Fruit fly (Drosophila melanogaster) whole organism, prepupa: ENCODE data around the gene Rab9.

Experiments used
- CG10631 ChIP-seq: fragments of 200-800 bp; sonication (Bioruptor generic); optimal IDR thresholded peaks from 2 replicates; lab custom pipeline; 2016; ENCODE audit warnings: missing biosample characterization, missing genetic modification characterization
- CG10669 ChIP-seq: fragments of 200-800 bp; sonication (Bioruptor generic); optimal IDR thresholded peaks from 3 replicates; lab custom pipeline; 2018; ENCODE audit warnings: missing biosample characterization, mild to moderate bottlenecking, missing genetic modification characterization, moderate library complexity
- CG11294 ChIP-seq: fragments of 200-800 bp; sonication (Bioruptor generic); IDR thresholded peaks from 2 replicates; pipeline ENCODE4 v1.3.6; 2022; ENCODE audit warnings: missing biosample characterization, missing genetic modification characterization
- CG11762 ChIP-seq: fragments of 200-800 bp; sonication (Bioruptor generic); optimal IDR thresholded peaks from 3 replicates; lab custom pipeline; 2016; ENCODE audit warnings: missing biosample characterization, missing genetic modification characterization; ENCODE audit not compliant: insufficient read depth
- CG11902 ChIP-seq: fragments of 200-800 bp; sonication (Bioruptor generic); optimal IDR thresholded peaks from 3 replicates; lab custom pipeline; 2016; ENCODE audit warnings: missing biosample characterization, missing genetic modification characterization
- CG15336 ChIP-seq: fragments of 200-800 bp; sonication (Bioruptor generic); IDR thresholded peaks from 2 replicates; pipeline ENCODE4 v1.3.6; 2022; ENCODE audit warnings: missing biosample characterization, missing genetic modification characterization
- CG1621 ChIP-seq: fragments of 200-800 bp; sonication (Bioruptor generic); optimal IDR thresholded peaks from 3 replicates; lab custom pipeline; 2018; ENCODE audit warnings: missing biosample characterization, mild to moderate bottlenecking, missing genetic modification characterization
- CG3032 ChIP-seq: fragments of 200-800 bp; optimal IDR thresholded peaks from 2 replicates; lab custom pipeline; 2019; ENCODE audit warnings: missing biosample characterization, mild to moderate bottlenecking, missing genetic modification characterization, moderate library complexity
- CG31627 ChIP-seq: fragments of 200-800 bp; sonication (Bioruptor generic); optimal IDR thresholded peaks from 3 replicates; lab custom pipeline; 2016; ENCODE audit warnings: missing biosample characterization, missing genetic modification characterization
- CG32006 ChIP-seq: fragments of 200-800 bp; sonication (Bioruptor generic); optimal IDR thresholded peaks from 3 replicates; lab custom pipeline; 2017; ENCODE audit warnings: missing biosample characterization, mild to moderate bottlenecking, missing genetic modification characterization
- CG34406 ChIP-seq: fragments of 200-800 bp; sonication (Bioruptor generic); optimal IDR thresholded peaks from 3 replicates; lab custom pipeline; 2016; ENCODE audit warnings: missing biosample characterization, missing genetic modification characterization
- CG3919 ChIP-seq: fragments of 200-800 bp; sonication (Bioruptor generic); optimal IDR thresholded peaks from 3 replicates; lab custom pipeline; 2016; ENCODE audit warnings: missing biosample characterization, missing genetic modification characterization
- CG4318 ChIP-seq: fragments of 200-800 bp; sonication (Bioruptor generic); optimal IDR thresholded peaks from 3 replicates; lab custom pipeline; 2017; ENCODE audit warnings: missing biosample characterization, mild to moderate bottlenecking, missing genetic modification characterization
- CG6276 ChIP-seq: fragments of 200-800 bp; sonication (Bioruptor generic); optimal IDR thresholded peaks from 2 replicates; lab custom pipeline; 2017; ENCODE audit warnings: missing biosample characterization, mild to moderate bottlenecking, missing genetic modification characterization
- CG6792 ChIP-seq: fragments of 200-800 bp; sonication (Bioruptor generic); optimal IDR thresholded peaks from 3 replicates; lab custom pipeline; 2016; ENCODE audit warnings: missing biosample characterization, missing genetic modification characterization
- CG6854 ChIP-seq: fragments of 200-800 bp; sonication (Bioruptor generic); optimal IDR thresholded peaks from 2 replicates; lab custom pipeline; 2017; ENCODE audit warnings: missing biosample characterization, mild to moderate bottlenecking, missing genetic modification characterization
- CG7368 ChIP-seq: fragments of 200-800 bp; sonication (Bioruptor generic); optimal IDR thresholded peaks from 3 replicates; lab custom pipeline; 2016; ENCODE audit warnings: missing biosample characterization, missing genetic modification characterization
- CG8119 ChIP-seq: fragments of 200-800 bp; sonication (Bioruptor generic); IDR thresholded peaks from 3 replicates; pipeline ENCODE4 v1.3.6; 2022; ENCODE audit warnings: missing biosample characterization, missing genetic modification characterization
- CG8319 ChIP-seq: fragments of 200-800 bp; sonication (Bioruptor generic); optimal IDR thresholded peaks from 3 replicates; lab custom pipeline; 2016; ENCODE audit warnings: missing biosample characterization, missing genetic modification characterization
- CG8632 ChIP-seq: fragments of 200-800 bp; sonication (Bioruptor generic); optimal IDR thresholded peaks from 3 replicates; lab custom pipeline; 2016; ENCODE audit warnings: missing biosample characterization, missing genetic modification characterization
- CG9139 ChIP-seq: fragments of 200-800 bp; sonication (Bioruptor generic); optimal IDR thresholded peaks from 3 replicates; lab custom pipeline; 2017; ENCODE audit warnings: missing biosample characterization, mild to moderate bottlenecking, missing genetic modification characterization
- Eip75B ChIP-seq: fragments of 200-800 bp; sonication (Bioruptor generic); optimal IDR thresholded peaks from 3 replicates; lab custom pipeline; 2016; ENCODE audit warnings: missing biosample characterization, missing genetic modification characterization
- Eip78C ChIP-seq: fragments of 200-800 bp; sonication (Bioruptor generic); peaks from one replicate; lab custom pipeline; 2016; ENCODE audit warnings: missing biosample characterization, missing genetic modification characterization
- Eip93F ChIP-seq: fragments of 200-800 bp; sonication (Bioruptor generic); optimal IDR thresholded peaks from 2 replicates; lab custom pipeline; 2016; ENCODE audit warnings: missing biosample characterization, mild to moderate bottlenecking, missing genetic modification characterization
- Ets96B ChIP-seq: fragments of 200-800 bp; optimal IDR thresholded peaks from 2 replicates; lab custom pipeline; 2019; ENCODE audit warnings: missing biosample characterization, mild to moderate bottlenecking, missing genetic modification characterization, moderate library complexity
- Gug ChIP-seq: fragments of 200-800 bp; sonication (Bioruptor generic); IDR thresholded peaks from 2 replicates; pipeline ENCODE4 v1.3.6; 2022; ENCODE audit warnings: missing biosample characterization, missing genetic modification characterization
- Hr38 ChIP-seq: sonication (Bioruptor generic); optimal IDR thresholded peaks from 2 replicates; lab custom pipeline; 2016; ENCODE audit warnings: missing biosample characterization, missing genetic modification characterization
- Hr39 ChIP-seq: fragments of 200-800 bp; sonication (Bioruptor generic); optimal IDR thresholded peaks from 2 replicates; lab custom pipeline; 2016; ENCODE audit warnings: missing biosample characterization, missing genetic modification characterization
- Lpt ChIP-seq: fragments of 200-800 bp; sonication (Bioruptor generic); optimal IDR thresholded peaks from 3 replicates; lab custom pipeline; 2016; ENCODE audit warnings: missing biosample characterization, missing genetic modification characterization
- Met ChIP-seq: fragments of 200-800 bp; sonication (Bioruptor generic); optimal IDR thresholded peaks from 3 replicates; lab custom pipeline; 2016; ENCODE audit warnings: missing biosample characterization, missing genetic modification characterization
- OdsH ChIP-seq: fragments of 200-800 bp; sonication (Bioruptor generic); optimal IDR thresholded peaks from 3 replicates; lab custom pipeline; 2016; ENCODE audit warnings: missing biosample characterization, missing genetic modification characterization
- Smox ChIP-seq: fragments of 200-800 bp; sonication (Bioruptor generic); optimal IDR thresholded peaks from 3 replicates; lab custom pipeline; 2016; ENCODE audit warnings: missing biosample characterization, missing genetic modification characterization
- Sox102F ChIP-seq: fragments of 200-800 bp; sonication (Bioruptor generic); optimal IDR thresholded peaks from 2 replicates; lab custom pipeline; 2016; ENCODE audit warnings: missing biosample characterization, mild to moderate bottlenecking, missing genetic modification characterization
- Sox14 ChIP-seq: fragments of 200-800 bp; sonication (Bioruptor generic); optimal IDR thresholded peaks from 3 replicates; lab custom pipeline; 2016; ENCODE audit warnings: missing biosample characterization, missing genetic modification characterization
- Sox15 ChIP-seq: fragments of 200-800 bp; sonication (Bioruptor generic); optimal IDR thresholded peaks from 3 replicates; lab custom pipeline; 2016; ENCODE audit warnings: missing biosample characterization, missing genetic modification characterization
- acj6 ChIP-seq: fragments of 200-800 bp; sonication (Bioruptor generic); optimal IDR thresholded peaks from 3 replicates; lab custom pipeline; 2016; ENCODE audit warnings: missing biosample characterization, missing genetic modification characterization
- esn ChIP-seq: fragments of 200-800 bp; sonication (Bioruptor generic); optimal IDR thresholded peaks from 2 replicates; lab custom pipeline; 2016; ENCODE audit warnings: missing biosample characterization, mild to moderate bottlenecking, missing genetic modification characterization, moderate library complexity
- fd85E ChIP-seq: fragments of 200-800 bp; sonication (Bioruptor generic); optimal IDR thresholded peaks from 3 replicates; lab custom pipeline; 2016; ENCODE audit warnings: missing biosample characterization, missing genetic modification characterization
- fkh ChIP-seq: fragments of 200-800 bp; sonication (Bioruptor generic); optimal IDR thresholded peaks from 3 replicates; lab custom pipeline; 2017; ENCODE audit warnings: missing biosample characterization, mild to moderate bottlenecking, missing genetic modification characterization, moderate library complexity
- lz ChIP-seq: fragments of 200-800 bp; sonication (Bioruptor generic); optimal IDR thresholded peaks from 3 replicates; lab custom pipeline; 2016; ENCODE audit warnings: missing biosample characterization, missing genetic modification characterization
- net ChIP-seq: fragments of 200-800 bp; sonication (Bioruptor generic); optimal IDR thresholded peaks from 3 replicates; lab custom pipeline; 2016; ENCODE audit warnings: missing biosample characterization, missing genetic modification characterization
- pdm3 ChIP-seq: fragments of 200-800 bp; sonication (Bioruptor generic); optimal IDR thresholded peaks from 3 replicates; lab custom pipeline; 2016; ENCODE audit warnings: missing biosample characterization, missing genetic modification characterization
- ss ChIP-seq, 2 experiments: fragments of 200-800 bp; sonication (Bioruptor generic); optimal IDR thresholded peaks; 2 replicates in 1 of 2; 3 replicates in 1 of 2; lab custom pipeline; 2017 to 2018; ENCODE audit warnings: mild to moderate bottlenecking in 2 of 2, missing biosample characterization in 2 of 2, missing genetic modification characterization in 2 of 2, moderate library complexity in 1 of 2
- svp ChIP-seq: fragments of 200-800 bp; sonication (Bioruptor generic); peaks from one replicate; lab custom pipeline; 2016; ENCODE audit warnings: missing biosample characterization, missing genetic modification characterization
- topi ChIP-seq: fragments of 200-800 bp; sonication (Bioruptor generic); optimal IDR thresholded peaks from 3 replicates; lab custom pipeline; 2016; ENCODE audit warnings: missing biosample characterization, missing genetic modification characterization

Rab9 gene

dm6 chr2L:19397617-19398316 lies 34.6 kb upstream of the Rab9 start (continued):
- TF ChIP-seq CG6276 (GFP tag; lab: Kevin White, UChicago) (no peak), Hr39 (GFP tag; lab: Kevin White, UChicago) (peak; percentile 78), pdm3 (GFP tag; lab: Kevin White, UChicago) (peak; percentile 64), CG10631 (GFP tag; lab: Kevin White, UChicago) (peak; percentile 63), CG4318 (no peak), Eip93F (GFP tag; lab: Kevin White, UChicago) (no peak), CG34406 (GFP tag; lab: Kevin White, UChicago) (peak; percentile 58), CG7368 (GFP tag; lab: Kevin White, UChicago) (peak; percentile 8), CG6854 (GFP tag; lab: Kevin White, UChicago) (no peak), CG31627 (GFP tag; lab: Kevin White, UChicago) (peak; percentile 82), CG6792 (GFP tag; lab: Kevin White, UChicago) (peak; percentile 56), Hr38 (GFP tag; lab: Kevin White, UChicago) (no peak), CG8119 (GFP tag; lab: Robert Waterston, UW) (0 out of 3 replicates have a peak, but pooled peaks have one; percentile 40), svp (GFP tag; lab: Kevin White, UChicago) (peak; percentile 90), fd85E (GFP tag; lab: Kevin White, UChicago) (no peak), Smox (GFP tag; lab: Kevin White, UChicago) (peak; percentile 77), Sox15 (GFP tag; lab: Kevin White, UChicago) (peak; percentile 15), Gug (GFP tag; lab: Robert Waterston, UW) (no peak), CG11294 (no peak), CG9139 (GFP tag; lab: Kevin White, UChicago) (no peak), CG32006 (peak; percentile 57), CG8632 (GFP tag; lab: Kevin White, UChicago) (peak; percentile 39), Met (GFP tag; lab: Kevin White, UChicago) (peak; percentile 83), net (peak; percentile 3), CG3919 (GFP tag; lab: Kevin White, UChicago) (peak; percentile 59), esn (GFP tag; lab: Kevin White, UChicago) (peak; percentile 82), Eip78C (peak; percentile 88), CG11762 (peak; percentile 30), topi (GFP tag; lab: Kevin White, UChicago) (peak; percentile 77), lz (peak; percentile 76), CG15336 (GFP tag; lab: Robert Waterston, UW) (peak; percentile 29; the same call in 1 of the 2 replicates), CG10669 (peak; percentile 45), acj6 (GFP tag; lab: Kevin White, UChicago) (peak; percentile 68), CG11902 (GFP tag; lab: Kevin White, UChicago) (peak; percentile 4)

- peak; percentile 18 for TF ChIP-seq Smox (GFP tag; lab: Kevin White, UChicago)
- TF ChIP-seq Ets96B (tag; lab: Kevin White, UChicago) = peak; percentile 81
- peak; percentile 28 for TF ChIP-seq CG11902 (GFP tag; lab: Kevin White, UChicago)
- peak; percentile 25 for TF ChIP-seq CG8319 (GFP tag; lab: Kevin White, UChicago)
- TF ChIP-seq Eip75B (GFP tag; lab: Kevin White, UChicago) = peak; percentile 47
- peak; percentile 59 for TF ChIP-seq lz
- TF ChIP-seq Sox14 (GFP tag; lab: Kevin White, UChicago) = peak; percentile 40
- peak; percentile 71 for TF ChIP-seq CG10669
- TF ChIP-seq fkh = peak; percentile 69
- TF ChIP-seq Eip78C = peak; percentile 82
- peak; percentile 56 for TF ChIP-seq CG6854 (GFP tag; lab: Kevin White, UChicago)
- TF ChIP-seq Sox102F = peak; percentile 38
- peak; percentile 82 for TF ChIP-seq OdsH (GFP tag; lab: Kevin White, UChicago)
- peak; percentile 77 for TF ChIP-seq esn (GFP tag; lab: Kevin White, UChicago)
- peak; percentile 72 for TF ChIP-seq svp (GFP tag; lab: Kevin White, UChicago)
- peak; percentile 75 to 77 for TF ChIP-seq ss (GFP tag; optimal IDR thresholded peaks at IDR 0.05; lab: Kevin White, UChicago)
- TF ChIP-seq Gug (GFP tag; lab: Robert Waterston, UW) = peak; percentile 34; the same call in 1 of the 2 replicates
- peak; percentile 90 for TF ChIP-seq CG10631 (GFP tag; lab: Kevin White, UChicago)
- peak; percentile 82 for TF ChIP-seq acj6 (GFP tag; lab: Kevin White, UChicago)
- peak; percentile 49 for TF ChIP-seq Lpt (GFP tag; lab: Kevin White, UChicago)
- TF ChIP-seq CG6276 (GFP tag; lab: Kevin White, UChicago) = peak; percentile 73
- TF ChIP-seq CG7368 (GFP tag; lab: Kevin White, UChicago) = peak; percentile 24
- peak; percentile 69 for TF ChIP-seq Met (GFP tag; lab: Kevin White, UChicago)
- TF ChIP-seq CG1621 (tag; lab: Kevin White, UChicago) = peak; percentile 25
- TF ChIP-seq CG3919 (GFP tag; lab: Kevin White, UChicago) = peak; percentile 50
- peak; percentile 42 for TF ChIP-seq CG9139 (GFP tag; lab: Kevin White, UChicago)
- peak; percentile 84 for TF ChIP-seq CG3032 (tag; lab: Kevin White, UChicago)
Measured at dm6 chr2L:19398317-19399234, 33.8 kb upstream of the Rab9 start, which contains the start of gene CG17544. Gene CG17544 (minus strand): TSS chr2L:19398493.
